Fruit fly (Drosophila melanogaster) ovary, adult (tissue): ENCODE results near the gene pug.

Experiments
- CG17801 ChIP-seq: fragments of 200-800 bp; optimal IDR thresholded peaks from 2 replicates; lab custom pipeline; 2019; ENCODE audit warnings: missing biosample characterization, mild to moderate bottlenecking, missing genetic modification characterization, moderate library complexity; ENCODE audit not compliant: partially characterized antibody

Gene pug

dm6 chr3R:10678935-10679565 is 17.3 kb upstream of the pug start:
- no peak for TF ChIP-seq CG17801 (GFP tag; lab: Kevin White, UChicago)

- TF ChIP-seq CG17801 (GFP tag; lab: Kevin White, UChicago), result no peak
Observed at dm6 chr3R:10679911-10680310, 16.4 kb upstream of the pug start.

- peak; percentile 90 for TF ChIP-seq CG17801 (GFP tag; lab: Kevin White, UChicago)
Observed at dm6 chr3R:10680825-10681681, 15.3 kb upstream of the pug start, which contains the start of gene Phyhd1. Gene Phyhd1 (minus strand): TSS chr3R:10680925.

dm6 chr3R:10681682-10681962 is 14.7 kb upstream of the pug start:
- no peak for TF ChIP-seq CG17801 (GFP tag; lab: Kevin White, UChicago)

dm6 chr3R:10683226-10683625 is 13.1 kb upstream of the pug start:
- TF ChIP-seq CG17801 (GFP tag; lab: Kevin White, UChicago), result no peak

- no peak for TF ChIP-seq CG17801 (GFP tag; lab: Kevin White, UChicago)
Observed at dm6 chr3R:10684284-10684683, 12.1 kb upstream of the pug start.

dm6 chr3R:10686307-10687094 is 9.8 kb upstream of the pug start, which contains the start of gene Skel:
Gene Skel (plus strand): TSS chr3R:10686943.
- no peak for TF ChIP-seq CG17801 (GFP tag; lab: Kevin White, UChicago)

- TF ChIP-seq CG17801 (GFP tag; lab: Kevin White, UChicago), result no peak
Observed at dm6 chr3R:10687312-10687711, 9.0 kb upstream of the pug start.

dm6 chr3R:10688160-10688559 is 8.2 kb upstream of the pug start:
- TF ChIP-seq CG17801 (GFP tag; lab: Kevin White, UChicago), result no peak

dm6 chr3R:10688835-10689234 is 7.5 kb upstream of the pug start:
- no peak for TF ChIP-seq CG17801 (GFP tag; lab: Kevin White, UChicago)

dm6 chr3R:10699020-10699951 is 3.0 kb downstream of the pug start:
- TF ChIP-seq CG17801 (GFP tag; lab: Kevin White, UChicago), result no peak

dm6 chr3R:10700638-10701037 is 4.3 kb downstream of the pug start:
- no peak for TF ChIP-seq CG17801 (GFP tag; lab: Kevin White, UChicago)

dm6 chr3R:10704975-10705374 is 8.6 kb downstream of the pug start, which contains the start of gene CG31391:
Gene CG31391 (minus strand): TSS chr3R:10705075.
- no peak for TF ChIP-seq CG17801 (GFP tag; lab: Kevin White, UChicago)

- no peak for TF ChIP-seq CG17801 (GFP tag; lab: Kevin White, UChicago)
Observed at dm6 chr3R:10706763-10707162, 10.4 kb downstream of the pug start, which contains the start of the genes CG31467 and CG14684. Gene CG31467 (minus strand): TSS chr3R:10706863. Gene CG14684 (plus strand): TSS chr3R:10706974.
